Fruit fly (Drosophila melanogaster) whole organism, embryonic: ENCODE data around the gene Fst.
A peak's percentile ranks its signal among the peaks of the same experiment; 100 is the strongest.

ENCODE experiments used
- Abd-B ChIP-seq: fragments of 200-800 bp; sonication (Bioruptor generic); optimal IDR thresholded peaks from 2 replicates; lab custom pipeline; 2018; ENCODE audit warnings: missing biosample characterization, mild to moderate bottlenecking, missing genetic modification characterization, moderate library complexity
- Awh ChIP-seq: fragments of 200-800 bp; sonication (Bioruptor generic); IDR thresholded peaks from 2 replicates; pipeline ENCODE4, ENCODE4 v1.3.6; 2022; ENCODE audit warnings: missing biosample characterization, missing genetic modification characterization
- B-H2 ChIP-seq: fragments of 200-800 bp; sonication (Bioruptor generic); optimal IDR thresholded peaks from 2 replicates; lab custom pipeline; 2018; ENCODE audit warnings: missing biosample characterization, mild to moderate bottlenecking, missing genetic modification characterization
- Blimp-1 ChIP-seq: fragments of 200-800 bp; sonication (Bioruptor generic); optimal IDR thresholded peaks from 3 replicates; lab custom pipeline; 2018; ENCODE audit warnings: missing biosample characterization, missing genetic modification characterization, mild to moderate bottlenecking, moderate library complexity, missing genetic modification reagents
- CG10274 ChIP-seq: fragments of 200-800 bp; sonication (Bioruptor generic); optimal IDR thresholded peaks from 3 replicates; lab custom pipeline; 2017; ENCODE audit warnings: missing biosample characterization, mild to moderate bottlenecking, missing genetic modification characterization
- CG10543 ChIP-seq: fragments of 200-800 bp; sonication (Bioruptor generic); optimal IDR thresholded peaks from 3 replicates; lab custom pipeline; 2017; ENCODE audit warnings: missing biosample characterization, mild to moderate bottlenecking, missing genetic modification characterization, moderate library complexity
- CG10959 ChIP-seq: fragments of 200-800 bp; sonication (Bioruptor generic); IDR thresholded peaks from 2 replicates; pipeline ENCODE4 v1.3.6; 2022; ENCODE audit warnings: missing biosample characterization, missing genetic modification characterization
- CG1233 ChIP-seq: fragments of 200-800 bp; sonication (Bioruptor generic); optimal IDR thresholded peaks from 4 replicates; lab custom pipeline; 2018; ENCODE audit warnings: missing biosample characterization, mild to moderate bottlenecking, missing genetic modification characterization
- CG12659 ChIP-seq: fragments of 200-800 bp; sonication (Bioruptor generic); optimal IDR thresholded peaks from 3 replicates; lab custom pipeline; 2017; ENCODE audit warnings: mild to moderate bottlenecking, missing biosample characterization, missing genetic modification reagents, missing genetic modification characterization
- CG13775 ChIP-seq: fragments of 200-800 bp; sonication (Bioruptor generic); optimal IDR thresholded peaks from 3 replicates; lab custom pipeline; 2017; ENCODE audit warnings: missing biosample characterization, mild to moderate bottlenecking, missing genetic modification characterization
- CG17186 ChIP-seq: fragments of 200-800 bp; sonication (Bioruptor generic); optimal IDR thresholded peaks from 3 replicates; lab custom pipeline; 2017; ENCODE audit warnings: missing biosample characterization, missing genetic modification reagents, missing genetic modification characterization
- CG18262 ChIP-seq: fragments of 200-800 bp; optimal IDR thresholded peaks from 3 replicates; lab custom pipeline; 2019; ENCODE audit warnings: missing biosample characterization, mild to moderate bottlenecking, missing genetic modification characterization, moderate library complexity
- CG2678 ChIP-seq: fragments of 200-800 bp; sonication (Bioruptor generic); optimal IDR thresholded peaks from 3 replicates; lab custom pipeline; 2019; ENCODE audit warnings: missing biosample characterization, mild to moderate bottlenecking, missing genetic modification characterization, moderate library complexity
- CG30403 ChIP-seq: fragments of 200-800 bp; sonication (Bioruptor generic); optimal IDR thresholded peaks from 3 replicates; lab custom pipeline; 2016; ENCODE audit warnings: missing biosample characterization, missing genetic modification characterization
- CG31224 ChIP-seq: fragments of 200-800 bp; sonication (Bioruptor generic); IDR thresholded peaks from 2 replicates; pipeline ENCODE4 v1.3.6; 2022; ENCODE audit warnings: missing biosample characterization, missing genetic modification characterization
- CG4854 ChIP-seq: fragments of 200-800 bp; sonication (Bioruptor generic); optimal IDR thresholded peaks from 2 replicates; lab custom pipeline; 2016; ENCODE audit warnings: missing biosample characterization, missing genetic modification characterization, inconsistent platforms
- CG5953 ChIP-seq: fragments of 200-800 bp; sonication (Bioruptor generic); IDR thresholded peaks from 2 replicates; pipeline ENCODE4 v1.3.6; 2022; ENCODE audit warnings: missing biosample characterization, missing genetic modification characterization
- CG6175 ChIP-seq: fragments of 200-800 bp; sonication (Bioruptor generic); IDR thresholded peaks from 3 replicates; pipeline ENCODE4 v1.3.6; 2022; ENCODE audit warnings: missing biosample characterization, missing genetic modification characterization
- CG6254 ChIP-seq: fragments of 200-800 bp; sonication (Bioruptor generic); optimal IDR thresholded peaks from 3 replicates; lab custom pipeline; 2017; ENCODE audit warnings: mild to moderate bottlenecking, missing biosample characterization, missing genetic modification reagents, missing genetic modification characterization
- CG6272 ChIP-seq: fragments of 200-800 bp; sonication (Bioruptor generic); IDR thresholded peaks from 2 replicates; pipeline ENCODE4 v1.3.6; 2022; ENCODE audit warnings: missing biosample characterization, missing genetic modification characterization
- CG7372 ChIP-seq: fragments of 200-800 bp; sonication (Bioruptor generic); IDR thresholded peaks from 2 replicates; pipeline ENCODE4 v1.3.6; 2022; ENCODE audit warnings: missing biosample characterization, missing genetic modification characterization
- CG8290 ChIP-seq, 3 experiments: fragments of 200-800 bp; sonication (Bioruptor generic); optimal IDR thresholded peaks; 2 replicates each; lab custom pipeline; 2016 to 2019; ENCODE audit warnings: missing biosample characterization in 3 of 3, missing genetic modification characterization in 3 of 3, mild to moderate bottlenecking in 2 of 3, moderate library complexity in 1 of 3
- CG8478 ChIP-seq: fragments of >200 bp; optimal IDR thresholded peaks from 2 replicates; lab custom pipeline; 2018
- Chrac-16 ChIP-seq: fragments of 200-800 bp; sonication (Bioruptor generic); optimal IDR thresholded peaks from 3 replicates; lab custom pipeline; 2016; ENCODE audit warnings: missing biosample characterization, missing genetic modification characterization
- Eip74EF ChIP-seq, 2 experiments: fragments of 200-800 bp in 1 of 2; fragments of >200 bp in 1 of 2; sonication (Bioruptor generic) in 1 of 2; optimal IDR thresholded peaks; 2 replicates each; lab custom pipeline; 2017 to 2019; ENCODE audit warnings: missing biosample characterization in 2 of 2, missing genetic modification characterization in 2 of 2, mild to moderate bottlenecking in 1 of 2, moderate library complexity in 1 of 2
- Med ChIP-seq: fragments of 200-800 bp; sonication (Bioruptor generic); peaks from one replicate; lab custom pipeline; 2016; ENCODE audit warnings: missing biosample characterization, missing genetic modification characterization, mild to moderate bottlenecking, inconsistent platforms, moderate library complexity
- NFAT ChIP-seq: fragments of 200-800 bp; sonication (Bioruptor generic); IDR thresholded peaks from 2 replicates; pipeline ENCODE4 v1.3.6; 2022; ENCODE audit warnings: missing biosample characterization, missing genetic modification characterization
- Opbp ChIP-seq: fragments of 200-800 bp; sonication (Bioruptor generic); IDR thresholded peaks from 3 replicates; pipeline ENCODE4 v1.3.6; 2022; ENCODE audit warnings: missing biosample characterization, missing genetic modification characterization; ENCODE audit not compliant: partially characterized antibody
- Scr ChIP-seq: fragments of 200-800 bp; sonication (Bioruptor generic); IDR thresholded peaks from 2 replicates; pipeline ENCODE4 v1.3.6; 2022; ENCODE audit warnings: missing biosample characterization, missing genetic modification characterization; ENCODE audit not compliant: partially characterized antibody
- abd-A ChIP-seq: fragments of 200-800 bp; sonication (Bioruptor generic); optimal IDR thresholded peaks from 3 replicates; lab custom pipeline; 2019; ENCODE audit warnings: missing biosample characterization, mild to moderate bottlenecking, missing genetic modification characterization, moderate library complexity
- aop ChIP-seq: fragments of 200-800 bp; sonication (Bioruptor generic); IDR thresholded peaks from 2 replicates; pipeline ENCODE4 v1.3.6; 2022; ENCODE audit warnings: missing biosample characterization, missing genetic modification characterization
- ato ChIP-seq: fragments of 200-800 bp; sonication (Bioruptor generic); IDR thresholded peaks from 2 replicates; pipeline ENCODE4 v1.3.6; 2022; ENCODE audit warnings: missing biosample characterization, missing genetic modification characterization; ENCODE audit not compliant: partially characterized antibody
- bigmax ChIP-seq: fragments of 200-800 bp; sonication (Bioruptor generic); optimal IDR thresholded peaks from 2 replicates; lab custom pipeline; 2018; ENCODE audit warnings: missing biosample characterization, mild to moderate bottlenecking, missing genetic modification characterization
- caup ChIP-seq: fragments of 200-800 bp; sonication (Bioruptor generic); optimal IDR thresholded peaks from 3 replicates; lab custom pipeline; 2017; ENCODE audit warnings: missing biosample characterization, mild to moderate bottlenecking, missing genetic modification characterization, moderate library complexity; ENCODE audit not compliant: severe bottlenecking
- corto ChIP-seq: fragments of 200-800 bp; sonication (Bioruptor generic); optimal IDR thresholded peaks from 2 replicates; lab custom pipeline; 2016; ENCODE audit warnings: missing biosample characterization, mild to moderate bottlenecking, missing genetic modification characterization, moderate library complexity
- fru ChIP-seq: fragments of >200 bp; optimal IDR thresholded peaks from 2 replicates; lab custom pipeline; 2017
- gfzf ChIP-seq: fragments of 200-800 bp; sonication (Bioruptor generic); optimal IDR thresholded peaks from 2 replicates; lab custom pipeline; 2016; ENCODE audit warnings: missing biosample characterization, mild to moderate bottlenecking, missing genetic modification characterization, moderate library complexity
- grau ChIP-seq: fragments of 200-800 bp; optimal IDR thresholded peaks from 3 replicates; lab custom pipeline; 2019; ENCODE audit warnings: missing biosample characterization, mild to moderate bottlenecking, missing genetic modification characterization, moderate library complexity
- grn ChIP-seq: fragments of 200-800 bp; sonication (Bioruptor generic); optimal IDR thresholded peaks from 3 replicates; lab custom pipeline; 2017; ENCODE audit warnings: missing biosample characterization, missing genetic modification characterization
- ham ChIP-seq: fragments of 200-800 bp; sonication (Bioruptor generic); IDR thresholded peaks from 2 replicates; pipeline ENCODE4 v1.3.6; 2022; ENCODE audit warnings: missing biosample characterization, missing genetic modification characterization
- jing ChIP-seq: fragments of 200-800 bp; sonication (Bioruptor generic); optimal IDR thresholded peaks from 2 replicates; lab custom pipeline; 2018; ENCODE audit warnings: missing biosample characterization, mild to moderate bottlenecking, missing genetic modification characterization
- lilli ChIP-seq: fragments of 200-800 bp; sonication (Bioruptor generic); optimal IDR thresholded peaks from 3 replicates; lab custom pipeline; 2016; ENCODE audit warnings: missing biosample characterization, missing genetic modification characterization
- oc ChIP-seq: fragments of 200-800 bp; sonication (Bioruptor generic); optimal IDR thresholded peaks from 2 replicates; lab custom pipeline; 2018; ENCODE audit warnings: missing biosample characterization, mild to moderate bottlenecking, missing genetic modification characterization, moderate library complexity
- pita ChIP-seq: fragments of 200-800 bp; sonication (Bioruptor generic); optimal IDR thresholded peaks from 2 replicates; lab custom pipeline; 2017; ENCODE audit warnings: missing biosample characterization, mild to moderate bottlenecking, missing genetic modification characterization
- sens ChIP-seq: fragments of 200-800 bp; sonication (Bioruptor generic); peaks from one replicate; lab custom pipeline; 2016; ENCODE audit warnings: missing biosample characterization, missing genetic modification characterization
- slbo ChIP-seq: fragments of 200-800 bp; sonication (Bioruptor generic); IDR thresholded peaks from 2 replicates; pipeline ENCODE4 v1.3.6; 2022; ENCODE audit warnings: missing biosample characterization, missing genetic modification characterization
- slp2 ChIP-seq: fragments of 200-800 bp; sonication (Bioruptor generic); optimal IDR thresholded peaks from 2 replicates; lab custom pipeline; 2016; ENCODE audit warnings: missing biosample characterization, missing genetic modification characterization
- unpg ChIP-seq: fragments of 200-800 bp; sonication (Bioruptor generic); optimal IDR thresholded peaks from 3 replicates; lab custom pipeline; 2018; ENCODE audit warnings: missing biosample characterization, mild to moderate bottlenecking, missing genetic modification characterization, moderate library complexity
- vvl ChIP-seq: fragments of 200-800 bp; sonication (Bioruptor generic); IDR thresholded peaks from 2 replicates; pipeline ENCODE4 v1.3.6; 2022; ENCODE audit warnings: missing biosample characterization, missing genetic modification characterization

Gene Fst

dm6 chr3R:9606913-9607804 lies 38.8 kb downstream of the Fst start:
- peak; percentile 14 for TF ChIP-seq Med
- peak; percentile 19; the same call in 1 of the 2 replicates for TF ChIP-seq vvl (GFP tag; lab: Robert Waterston, UW)
- TF ChIP-seq lilli = no peak
- no peak for TF ChIP-seq slp2 (GFP tag; lab: Kevin White, UChicago)
- no peak for TF ChIP-seq Eip74EF (GFP tag; optimal IDR thresholded peaks at IDR 0.05; lab: Kevin White, UChicago)
- TF ChIP-seq CG10959 (GFP tag; lab: Robert Waterston, UW) = no peak
- no peak for TF ChIP-seq caup (GFP tag; lab: Kevin White, UChicago)
- peak; percentile 62 for TF ChIP-seq sens (GFP tag; lab: Kevin White, UChicago)
- TF ChIP-seq CG31224 = no peak
- TF ChIP-seq Awh (GFP tag; lab: Robert Waterston, UW) = peak; percentile 90
- peak; percentile 46 for TF ChIP-seq grn (GFP tag; lab: Kevin White, UChicago)
- no peak for TF ChIP-seq CG6175 (GFP tag; lab: Robert Waterston, UW)
- TF ChIP-seq NFAT = no peak
- peak; percentile 71 for TF ChIP-seq abd-A (tag; lab: Kevin White, UChicago)
- TF ChIP-seq CG8478 = no peak
- no peak for TF ChIP-seq bigmax (GFP tag; lab: Kevin White, UChicago)
- TF ChIP-seq oc (tag; lab: Kevin White, UChicago) = peak; percentile 11
- no peak for TF ChIP-seq CG7372 (GFP tag; lab: Robert Waterston, UW)
- TF ChIP-seq gfzf (GFP tag; lab: Kevin White, UChicago) = no peak
- no peak for TF ChIP-seq CG17186
- peak; percentile 5 for TF ChIP-seq Blimp-1 (GFP tag; lab: Kevin White, UChicago)
- no peak for TF ChIP-seq jing (GFP tag; lab: Kevin White, UChicago)
- no peak for TF ChIP-seq slbo (GFP tag; lab: Robert Waterston, UW)

dm6 chr3R:9605084-9605483 lies 40.9 kb downstream of the Fst start:
- TF ChIP-seq CG8290 (GFP tag; optimal IDR thresholded peaks at IDR 0.05; lab: Kevin White, UChicago) = peak; percentile 3
- TF ChIP-seq CG8290 (tag; optimal IDR thresholded peaks at IDR 0.05; lab: Kevin White, UChicago) = no peak
- no peak for TF ChIP-seq corto (GFP tag; lab: Kevin White, UChicago)
- no peak for TF ChIP-seq ato (GFP tag; lab: Robert Waterston, UW)
- TF ChIP-seq Opbp (GFP tag; lab: Robert Waterston, UW) = no peak
- peak; percentile 36 for TF ChIP-seq Chrac-16 (GFP tag; lab: Kevin White, UChicago)
- no peak for TF ChIP-seq aop (GFP tag; lab: Robert Waterston, UW)
- no peak for TF ChIP-seq ham (GFP tag; lab: Robert Waterston, UW)
- TF ChIP-seq CG4854 = no peak
- TF ChIP-seq CG6254 (GFP tag; lab: Kevin White, UChicago) = peak; percentile 54
- TF ChIP-seq unpg (GFP tag; lab: Kevin White, UChicago) = peak; percentile 38
- no peak for TF ChIP-seq CG6272 (GFP tag; lab: Robert Waterston, UW)
- peak; percentile 23 for TF ChIP-seq CG2678 (tag; lab: Kevin White, UChicago)
- no peak for TF ChIP-seq B-H2 (GFP tag; lab: Kevin White, UChicago)
- no peak for TF ChIP-seq CG1233 (GFP tag; lab: Kevin White, UChicago)
- no peak for TF ChIP-seq CG10543 (GFP tag; lab: Kevin White, UChicago)
- no peak for TF ChIP-seq CG7372 (GFP tag; lab: Robert Waterston, UW)
- TF ChIP-seq Abd-B (GFP tag; lab: Kevin White, UChicago) = peak; percentile 23
- TF ChIP-seq CG5953 (GFP tag; lab: Robert Waterston, UW) = no peak
- TF ChIP-seq CG30403 (GFP tag; lab: Kevin White, UChicago) = no peak
- TF ChIP-seq Scr = no peak
- TF ChIP-seq grau (tag; lab: Kevin White, UChicago) = peak; percentile 28
- TF ChIP-seq CG13775 (GFP tag; lab: Kevin White, UChicago) = peak; percentile 44
- no peak for TF ChIP-seq CG12659 (GFP tag; lab: Kevin White, UChicago)
- no peak for TF ChIP-seq CG10274 (GFP tag; lab: Kevin White, UChicago)
- TF ChIP-seq pita (GFP tag; lab: Kevin White, UChicago) = no peak
- no peak for TF ChIP-seq fru (lab: Kevin White, UChicago)
- TF ChIP-seq CG18262 (tag; lab: Kevin White, UChicago) = peak; percentile 77
